Worm (Caenorhabditis elegans): Measurements from ENCODE around the gene xrn-1.
"Not testable (repeated sequence)": the region's sequence is repeated elsewhere in the genome, so short reads cannot be mapped to it uniquely, and the experiment has no call there.

Gene xrn-1

ce11 chrII:14068607-14069006 is at the start of gene xrn-1:
Gene xrn-1 (plus strand): TSS chrII:14068907.
- TF ChIP-seq sptf-1 (tag; optimal IDR thresholded peaks at IDR 0.05) (no peak), ceh-8 (GFP tag; optimal IDR thresholded peaks at IDR 0.05) (no peak), nhr-71 (tag; optimal IDR thresholded peaks at IDR 0.05) (no peak), ets-5 (GFP tag; IDR thresholded peaks at IDR 0.05) (no peak), snpc-4 (tag; optimal IDR thresholded peaks at IDR 0.05) (no peak), pax-3 (tag; optimal IDR thresholded peaks at IDR 0.05) (no peak), C16A3.4 (tag; optimal IDR thresholded peaks at IDR 0.05) (no peak), ces-1 (GFP tag; optimal IDR thresholded peaks at IDR 0.05) (no peak), mep-1 (tag; optimal IDR thresholded peaks at IDR 0.05) (no peak), unc-62 (GFP tag; optimal IDR thresholded peaks at IDR 0.05) (no peak)

ce11 chrII:14019625-14020024 is 49.1 kb upstream of the xrn-1 start:
- TF ChIP-seq ceh-8 (GFP tag; optimal IDR thresholded peaks at IDR 0.05) = peak; percentile 43

ce11 chrII:14021230-14021629 is 47.5 kb upstream of the xrn-1 start, which contains the start of gene F01D5.10:
Gene F01D5.10 (minus strand): TSS chrII:14021330.
- TF ChIP-seq unc-86 (tag; optimal IDR thresholded peaks at IDR 0.05); C34B4.2 (tag; optimal IDR thresholded peaks at IDR 0.05); pag-3 (tag; optimal IDR thresholded peaks at IDR 0.05; ENCODE audit: borderline replicate concordance, insufficient read depth): not testable (repeated sequence)

- TF ChIP-seq swsn-7 (tag; optimal IDR thresholded peaks at IDR 0.05) (no peak), nhr-71 (tag; optimal IDR thresholded peaks at IDR 0.05) (peak; percentile 3), pag-3 (tag; optimal IDR thresholded peaks at IDR 0.05; ENCODE audit: borderline replicate concordance, insufficient read depth) (no peak), unc-62 (GFP tag; optimal IDR thresholded peaks at IDR 0.05) (no peak)
Measured at ce11 chrII:14032705-14033104, 36.0 kb upstream of the xrn-1 start.

- TF ChIP-seq efl-1 (optimal IDR thresholded peaks at IDR 0.05) (no peak), efl-1 (GFP tag; optimal IDR thresholded peaks at IDR 0.05 in 1 of 2) (no peak), lir-3 (tag; optimal IDR thresholded peaks at IDR 0.05; ENCODE audit: poor library complexity) (no peak), nhr-84 (tag; optimal IDR thresholded peaks at IDR 0.05) (no peak), alr-1 (tag; optimal IDR thresholded peaks at IDR 0.05; ENCODE audit: borderline replicate concordance) (no peak), irx-1 (tag; optimal IDR thresholded peaks at IDR 0.05) (no peak), skn-1 (tag; optimal IDR thresholded peaks at IDR 0.05) (no peak), mep-1 (tag; optimal IDR thresholded peaks at IDR 0.05) (no peak), zag-1 (tag; optimal IDR thresholded peaks at IDR 0.05) (no peak), swsn-7 (tag; optimal IDR thresholded peaks at IDR 0.05) (no peak), isw-1 (GFP tag; IDR thresholded peaks at IDR 0.05) (no peak), rnt-1 (tag; optimal IDR thresholded peaks at IDR 0.05) (no peak), egl-13 (tag; optimal IDR thresholded peaks at IDR 0.05) (no peak), ceh-8 (GFP tag; optimal IDR thresholded peaks at IDR 0.05) (no peak)
Measured at ce11 chrII:14034559-14034958, 34.1 kb upstream of the xrn-1 start.

ce11 chrII:14036724-14037483 is 31.8 kb upstream of the xrn-1 start:
- TF ChIP-seq ceh-8 (GFP tag; optimal IDR thresholded peaks at IDR 0.05) = no peak
- TF ChIP-seq unc-62 (GFP tag; optimal IDR thresholded peaks at IDR 0.05) = no peak
- TF ChIP-seq ama-1 (optimal IDR thresholded peaks at IDR 0.05) = no peak
- no peak for TF ChIP-seq nhr-76 (tag; optimal IDR thresholded peaks at IDR 0.05)
- TF ChIP-seq lsy-2 (tag; optimal IDR thresholded peaks at IDR 0.05) = peak; percentile 2 to 44
- peak; percentile 23 for TF ChIP-seq mep-1 (tag; optimal IDR thresholded peaks at IDR 0.05)
- TF ChIP-seq skn-1 (tag; optimal IDR thresholded peaks at IDR 0.05) = no peak
- TF ChIP-seq egl-27 (tag; optimal IDR thresholded peaks at IDR 0.05) = no peak
- no peak for TF ChIP-seq lin-13 (GFP tag; optimal IDR thresholded peaks at IDR 0.05)
- TF ChIP-seq nhr-11 (tag; optimal IDR thresholded peaks at IDR 0.05) = no peak
- no peak; the same call in 1 of the 2 replicates for TF ChIP-seq isw-1 (GFP tag; IDR thresholded peaks at IDR 0.05)
- TF ChIP-seq lin-35 (GFP tag; optimal IDR thresholded peaks at IDR 0.05) = peak in 1 of 2 experiments; percentile 9
- TF ChIP-seq sup-37 (GFP tag; optimal IDR thresholded peaks at IDR 0.05) = no peak
- peak; percentile 64 for TF ChIP-seq egl-13 (tag; optimal IDR thresholded peaks at IDR 0.05)
- TF ChIP-seq fkh-10 (GFP tag; optimal IDR thresholded peaks at IDR 0.05) = peak; percentile 87
- no peak for TF ChIP-seq ets-5 (GFP tag; IDR thresholded peaks at IDR 0.05)
- TF ChIP-seq nhr-71 (tag; optimal IDR thresholded peaks at IDR 0.05) = peak; percentile 67
- no peak for TF ChIP-seq hlh-17 (GFP tag; optimal IDR thresholded peaks at IDR 0.05; ENCODE audit: borderline replicate concordance)
- no peak for TF ChIP-seq fkh-8 (tag; optimal IDR thresholded peaks at IDR 0.05)
- no peak for TF ChIP-seq ces-1 (GFP tag; optimal IDR thresholded peaks at IDR 0.05)
- TF ChIP-seq sptf-1 (tag; optimal IDR thresholded peaks at IDR 0.05) = no peak
- no peak for TF ChIP-seq nhr-12 (tag; optimal IDR thresholded peaks at IDR 0.05)
- no peak for TF ChIP-seq pag-3 (tag; optimal IDR thresholded peaks at IDR 0.05; ENCODE audit: borderline replicate concordance, insufficient read depth)
- peak; percentile 32 for TF ChIP-seq nhr-20 (tag; optimal IDR thresholded peaks at IDR 0.05)
- no peak for TF ChIP-seq hpl-2 (GFP tag; optimal IDR thresholded peaks at IDR 0.05)
